Worm (Caenorhabditis elegans): ENCODE results near the gene AH6.3.

The AH6.3 gene

ce11 chrII:9518781-9519180 lies at the start of gene AH6.3, which contains the start of gene sfxn-1.1:
TSS of gene AH6.3 (plus strand) at chrII:9519055.
TSS of gene sfxn-1.1 (minus strand) at chrII:9518881.
- TF ChIP-seq mls-2 (tag; optimal IDR thresholded peaks at IDR 0.05) (no peak), nhr-12 (tag; optimal IDR thresholded peaks at IDR 0.05) (no peak), ham-2 (GFP tag; optimal IDR thresholded peaks at IDR 0.05) (no peak), ceh-39 (tag; optimal IDR thresholded peaks at IDR 0.05) (no peak), drap-1 (GFP tag; optimal IDR thresholded peaks at IDR 0.05) (no peak), lin-32 (GFP tag; optimal IDR thresholded peaks at IDR 0.05) (no peak), nhr-2 (tag; optimal IDR thresholded peaks at IDR 0.05) (no peak), hlh-1 (tag; optimal IDR thresholded peaks at IDR 0.05) (no peak), nhr-76 (tag; optimal IDR thresholded peaks at IDR 0.05) (no peak), ceh-83 (GFP tag; optimal IDR thresholded peaks at IDR 0.05) (no peak), M03D4.4 (tag; optimal IDR thresholded peaks at IDR 0.05) (no peak), unc-62 (GFP tag; optimal IDR thresholded peaks at IDR 0.05) (no peak), elt-1 (tag; optimal IDR thresholded peaks at IDR 0.05; ENCODE audit: borderline replicate concordance, insufficient read depth) (no peak), lin-13 (tag; optimal IDR thresholded peaks at IDR 0.05) (no peak), flh-1 (GFP tag; optimal IDR thresholded peaks at IDR 0.05) (no peak), ztf-11 (tag; optimal IDR thresholded peaks at IDR 0.05) (no peak), zip-8 (tag; optimal IDR thresholded peaks at IDR 0.05) (no peak), cnd-1 (tag; optimal IDR thresholded peaks at IDR 0.05) (no peak), snpc-4 (tag; optimal IDR thresholded peaks at IDR 0.05) (no peak), mep-1 (tag; optimal IDR thresholded peaks at IDR 0.05) (no peak)

ce11 chrII:9470027-9470426 lies 48.8 kb upstream of the AH6.3 start, which contains the start of gene T19H5.6:
TSS of gene T19H5.6 (minus strand) at chrII:9470221.
- TF ChIP-seq ceh-83 (GFP tag; optimal IDR thresholded peaks at IDR 0.05), result no peak
- no peak for TF ChIP-seq unc-120 (tag; optimal IDR thresholded peaks at IDR 0.05; ENCODE audit: poor library complexity, severe bottlenecking)
- TF ChIP-seq nhr-2 (tag; optimal IDR thresholded peaks at IDR 0.05), result no peak
- no peak for TF ChIP-seq sptf-1 (tag; optimal IDR thresholded peaks at IDR 0.05)
- no peak for TF ChIP-seq unc-62 (GFP tag; optimal IDR thresholded peaks at IDR 0.05)
- TF ChIP-seq hlh-1 (tag; optimal IDR thresholded peaks at IDR 0.05), result no peak
- TF ChIP-seq snpc-4 (tag; optimal IDR thresholded peaks at IDR 0.05), result no peak
- no peak for TF ChIP-seq blmp-1 (tag; optimal IDR thresholded peaks at IDR 0.05)

- TF ChIP-seq elt-1 (tag; optimal IDR thresholded peaks at IDR 0.05; ENCODE audit: borderline replicate concordance, insufficient read depth) (no peak), pha-4 (tag; optimal IDR thresholded peaks at IDR 0.05) (no peak), cnd-1 (tag; optimal IDR thresholded peaks at IDR 0.05) (no peak), ceh-39 (tag; optimal IDR thresholded peaks at IDR 0.05) (no peak), lin-13 (tag; optimal IDR thresholded peaks at IDR 0.05) (no peak), lsy-2 (tag; optimal IDR thresholded peaks at IDR 0.05) (no peak), zip-8 (tag; optimal IDR thresholded peaks at IDR 0.05) (no peak), blmp-1 (tag; optimal IDR thresholded peaks at IDR 0.05) (no peak), sptf-1 (tag; optimal IDR thresholded peaks at IDR 0.05) (no peak), snpc-4 (tag; optimal IDR thresholded peaks at IDR 0.05) (no peak), nhr-28 (tag; optimal IDR thresholded peaks at IDR 0.05) (no peak), unc-62 (GFP tag; optimal IDR thresholded peaks at IDR 0.05) (no peak), nhr-76 (tag; optimal IDR thresholded peaks at IDR 0.05) (no peak), tbx-8 (GFP tag; optimal IDR thresholded peaks at IDR 0.05) (no peak), unc-39 (tag; optimal IDR thresholded peaks at IDR 0.05) (no peak), nhr-12 (tag; optimal IDR thresholded peaks at IDR 0.05) (no peak)
Measured at ce11 chrII:9474367-9475105, 44.3 kb upstream of the AH6.3 start, which contains the start of the genes chil-25 and chil-26. TSS of gene chil-25 (minus strand) at chrII:9474467. TSS of gene chil-26 (plus strand) at chrII:9475055.

- TF ChIP-seq ceh-83 (GFP tag; optimal IDR thresholded peaks at IDR 0.05) (no peak), elt-3 (tag; optimal IDR thresholded peaks at IDR 0.05) (no peak), mab-5 (tag; optimal IDR thresholded peaks at IDR 0.05) (no peak), flh-1 (GFP tag; optimal IDR thresholded peaks at IDR 0.05) (no peak), cnd-1 (tag; optimal IDR thresholded peaks at IDR 0.05) (no peak), unc-39 (tag; optimal IDR thresholded peaks at IDR 0.05) (no peak), tbx-8 (GFP tag; optimal IDR thresholded peaks at IDR 0.05) (no peak), sptf-1 (tag; optimal IDR thresholded peaks at IDR 0.05) (no peak), ztf-11 (tag; optimal IDR thresholded peaks at IDR 0.05) (no peak), blmp-1 (tag; optimal IDR thresholded peaks at IDR 0.05) (no peak), bed-3 (GFP tag; optimal IDR thresholded peaks at IDR 0.05) (no peak), pha-4 (tag; optimal IDR thresholded peaks at IDR 0.05) (no peak), sem-2 (GFP tag; optimal IDR thresholded peaks at IDR 0.05) (no peak), drap-1 (GFP tag; optimal IDR thresholded peaks at IDR 0.05) (no peak), ces-1 (GFP tag; optimal IDR thresholded peaks at IDR 0.05) (no peak), nhr-237 (tag; optimal IDR thresholded peaks at IDR 0.05) (no peak), lin-13 (tag; optimal IDR thresholded peaks at IDR 0.05) (no peak), zip-8 (tag; optimal IDR thresholded peaks at IDR 0.05) (no peak)
Measured at ce11 chrII:9477567-9477966, 41.3 kb upstream of the AH6.3 start, which contains the start of gene chil-27. TSS of gene chil-27 (plus strand) at chrII:9477867.
